Worm (Caenorhabditis elegans) whole organism, L3 larva: ENCODE data around the gene Y44A6D.3.

Experiments used
- ama-1 ChIP-seq: fragments of 150-350 bp; optimal IDR thresholded peaks from 2 replicates; lab custom pipeline; 2018
- egl-27 ChIP-seq: sonication (generic microtip); optimal IDR thresholded peaks from 4 replicates; lab custom pipeline; 2017; ENCODE audit warnings: missing biosample characterization, missing genetic modification reagents, missing genetic modification characterization
- egl-5 ChIP-seq: fragments of 150-350 bp; optimal IDR thresholded peaks from 2 replicates; lab custom pipeline; 2017; ENCODE audit warnings: missing biosample characterization, missing genetic modification reagents, missing genetic modification characterization, inconsistent platforms
- elt-3 ChIP-seq, 3 experiments: fragments of 150-350 bp in 1 of 3; sonication (generic microtip) in 2 of 3; optimal IDR thresholded peaks; 2 replicates in 2 of 3; 4 replicates in 1 of 3; lab custom pipeline; 2014 to 2017; ENCODE audit warnings: missing biosample characterization in 3 of 3, missing genetic modification characterization in 3 of 3
- nhr-23 ChIP-seq: fragments of 150-350 bp; optimal IDR thresholded peaks from 2 replicates; lab custom pipeline; 2014; ENCODE audit warnings: missing biosample characterization, missing genetic modification reagents, missing genetic modification characterization
- nhr-77 ChIP-seq: fragments of 150-350 bp; optimal IDR thresholded peaks from 2 replicates; lab custom pipeline; 2014; ENCODE audit warnings: missing biosample characterization, missing genetic modification characterization
- unc-39 ChIP-seq: sonication (generic microtip); optimal IDR thresholded peaks from 4 replicates; lab custom pipeline; 2017; ENCODE audit warnings: missing biosample characterization, missing genetic modification characterization
- zag-1 ChIP-seq: fragments of 150-350 bp; optimal IDR thresholded peaks from 2 replicates; lab custom pipeline; 2014; ENCODE audit warnings: missing biosample characterization, missing genetic modification characterization

DNA sequence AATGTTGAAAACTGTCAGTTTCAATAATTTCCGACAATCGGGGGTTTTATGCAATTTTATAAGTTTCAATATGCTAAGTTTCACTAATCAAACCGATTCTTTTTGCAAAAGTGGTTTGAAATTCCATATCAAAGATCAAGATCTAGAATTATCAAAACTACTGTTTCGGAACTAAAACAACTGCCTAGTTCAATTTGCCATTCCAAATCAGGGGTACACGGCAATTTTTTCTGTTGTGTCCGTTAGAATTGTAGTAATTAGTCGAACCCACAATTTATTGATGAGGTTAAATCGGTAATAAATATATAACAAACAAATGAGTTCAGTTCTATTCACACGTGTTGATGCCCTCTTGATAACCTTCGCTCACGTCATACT, 6.4 kb downstream of the Y44A6D.3 start:
- TF ChIP-seq zag-1, result no peak
- TF ChIP-seq elt-3 (tag; optimal IDR thresholded peaks at IDR 0.05; lab: Kevin White, UChicago), result no peak
- no peak for TF ChIP-seq ama-1 (lab: Kevin White, UChicago)
- TF ChIP-seq nhr-23, result no peak
- no peak for TF ChIP-seq egl-27 (tag; lab: Kevin White, UChicago)
- TF ChIP-seq nhr-77 (tag; lab: Kevin White, UChicago), result no peak
- TF ChIP-seq unc-39, result no peak
- TF ChIP-seq egl-5 (tag; lab: Kevin White, UChicago), result no peak
